Worm (Caenorhabditis elegans): ENCODE data around the gene gphr-1.
A peak's percentile ranks its signal among the peaks of the same experiment; 100 is the strongest.

Gene gphr-1

ce11 chrIII:12233493-12233892 lies 14.6 kb downstream of the gphr-1 start:
- no peak for TF ChIP-seq set-16 (GFP tag; IDR thresholded peaks at IDR 0.05)
- no peak for TF ChIP-seq madf-9 (GFP tag; conservative IDR thresholded peaks at IDR 0.05)
- TF ChIP-seq nhr-11 (tag; optimal IDR thresholded peaks at IDR 0.05) = no peak
- no peak for TF ChIP-seq gei-8 (GFP tag; optimal IDR thresholded peaks at IDR 0.05)
- no peak for TF ChIP-seq rbr-2 (tag; optimal IDR thresholded peaks at IDR 0.05)
- no peak for TF ChIP-seq egl-43 (GFP tag; IDR thresholded peaks at IDR 0.05)
- TF ChIP-seq aha-1 (tag) = no peak
- TF ChIP-seq dmd-8 (GFP tag; IDR thresholded peaks at IDR 0.05) = no peak
- TF ChIP-seq tag-97 (GFP tag; IDR thresholded peaks at IDR 0.05) = no peak
- no peak for TF ChIP-seq ceh-20 (GFP tag; IDR thresholded peaks at IDR 0.05)
- TF ChIP-seq ZK337.2 (GFP tag; IDR thresholded peaks at IDR 0.05) = no peak
- no peak for TF ChIP-seq arid-1 (GFP tag; conservative IDR thresholded peaks at IDR 0.05)
- TF ChIP-seq ctbp-1 (GFP tag; IDR thresholded peaks at IDR 0.05) = no peak
- TF ChIP-seq daf-8 (GFP tag; IDR thresholded peaks at IDR 0.05) = no peak
- TF ChIP-seq daf-16 (GFP tag; optimal IDR thresholded peaks at IDR 0.05) = no peak
- no peak for TF ChIP-seq daf-16 (tag; optimal IDR thresholded peaks at IDR 0.05)
- no peak for TF ChIP-seq unc-39 (tag; optimal IDR thresholded peaks at IDR 0.05)
- TF ChIP-seq mxl-2 (GFP tag; conservative IDR thresholded peaks at IDR 0.05) = no peak

- TF ChIP-seq aha-1 (tag) (peak; percentile 91), spr-3 (GFP tag; optimal IDR thresholded peaks at IDR 0.05) (no peak), nhr-237 (tag; optimal IDR thresholded peaks at IDR 0.05) (no peak)
Observed at ce11 chrIII:12235359-12235758, 16.5 kb downstream of the gphr-1 start.

- no peak for TF ChIP-seq nhr-41 (GFP tag; IDR thresholded peaks at IDR 0.05)
- no peak for TF ChIP-seq daf-19 (GFP tag; conservative IDR thresholded peaks at IDR 0.05)
- no peak for TF ChIP-seq daf-16 (GFP tag; optimal IDR thresholded peaks at IDR 0.05)
- TF ChIP-seq daf-16 (tag; optimal IDR thresholded peaks at IDR 0.05) = peak; percentile 45
- no peak for TF ChIP-seq sdz-12 (GFP tag; optimal IDR thresholded peaks at IDR 0.05)
- TF ChIP-seq dve-1 (tag; optimal IDR thresholded peaks at IDR 0.05; ENCODE audit: insufficient read depth) = peak; percentile 34
- TF ChIP-seq Y48G9A.11 (GFP tag; IDR thresholded peaks at IDR 0.05) = no peak
- peak; percentile 51 for TF ChIP-seq aha-1 (tag)
Observed at ce11 chrIII:12235914-12236313, 17.1 kb downstream of the gphr-1 start, which contains the start of the genes grl-15 and fbxa-89. Gene grl-15 (minus strand): TSS chrIII:12236014. Gene fbxa-89 (plus strand): TSS chrIII:12236184.

ce11 chrIII:12245570-12245969 lies 26.7 kb downstream of the gphr-1 start:
- TF ChIP-seq dmd-6 (GFP tag; IDR thresholded peaks at IDR 0.05) (no peak), fkh-10 (GFP tag; optimal IDR thresholded peaks at IDR 0.05) (no peak), egl-43 (GFP tag; IDR thresholded peaks at IDR 0.05) (no peak), set-16 (GFP tag; IDR thresholded peaks at IDR 0.05) (peak; percentile 96), daf-8 (GFP tag; IDR thresholded peaks at IDR 0.05) (no peak), daf-19 (GFP tag; conservative IDR thresholded peaks at IDR 0.05) (no peak)

- TF ChIP-seq zip-11 (GFP tag; IDR thresholded peaks at IDR 0.05) (no peak), ceh-44 (GFP tag; IDR thresholded peaks at IDR 0.05) (no peak), fkh-10 (GFP tag; optimal IDR thresholded peaks at IDR 0.05) (no peak), daf-16 (GFP tag; optimal IDR thresholded peaks at IDR 0.05) (no peak), daf-16 (tag; optimal IDR thresholded peaks at IDR 0.05) (no peak), lin-13 (GFP tag; optimal IDR thresholded peaks at IDR 0.05) (no peak), nhr-11 (tag; optimal IDR thresholded peaks at IDR 0.05) (no peak), Y48G9A.11 (GFP tag; IDR thresholded peaks at IDR 0.05) (no peak), saeg-2 (GFP tag; IDR thresholded peaks at IDR 0.05) (no peak), zag-1 (tag; optimal IDR thresholded peaks at IDR 0.05) (no peak), unc-62 (GFP tag; optimal IDR thresholded peaks at IDR 0.05 in 1 of 2) (no peak), unc-62 (tag; optimal IDR thresholded peaks at IDR 0.05) (no peak), lin-15B (tag; optimal IDR thresholded peaks at IDR 0.05) (no peak), rbr-2 (tag; optimal IDR thresholded peaks at IDR 0.05) (no peak), ZK337.2 (GFP tag; IDR thresholded peaks at IDR 0.05) (no peak), unc-130 (GFP tag; optimal IDR thresholded peaks at IDR 0.05) (no peak), gei-8 (GFP tag; optimal IDR thresholded peaks at IDR 0.05) (no peak), nhr-237 (tag; optimal IDR thresholded peaks at IDR 0.05) (no peak)
Observed at ce11 chrIII:12247329-12247728, 28.5 kb downstream of the gphr-1 start.
